Fruit fly (Drosophila melanogaster) Kc167 (cell line): Measurements from ENCODE around the gene CG33995.

ENCODE experiments used
- Myc ChIP-seq: fragments of >200 bp; optimal IDR thresholded peaks from 2 replicates; lab custom pipeline; 2017; ENCODE audit warnings: missing external identifiers
- Sin3A ChIP-seq: fragments of >200 bp; optimal IDR thresholded peaks from 2 replicates; lab custom pipeline; 2018; ENCODE audit warnings: missing external identifiers
- h ChIP-seq: fragments of >200 bp; optimal IDR thresholded peaks from 3 replicates; lab custom pipeline; 2018; ENCODE audit warnings: missing external identifiers
- insv ChIP-seq: fragments of >200 bp; optimal IDR thresholded peaks from 3 replicates; lab custom pipeline; 2018; ENCODE audit warnings: missing external identifiers
- psq ChIP-seq: fragments of >200 bp; optimal IDR thresholded peaks from 2 replicates; lab custom pipeline; 2017; ENCODE audit warnings: missing external identifiers
- ttk ChIP-seq: sonication (Bioruptor generic); optimal IDR thresholded peaks from 2 replicates; lab custom pipeline; 2017; ENCODE audit warnings: missing external identifiers

CG33995 gene

DNA sequence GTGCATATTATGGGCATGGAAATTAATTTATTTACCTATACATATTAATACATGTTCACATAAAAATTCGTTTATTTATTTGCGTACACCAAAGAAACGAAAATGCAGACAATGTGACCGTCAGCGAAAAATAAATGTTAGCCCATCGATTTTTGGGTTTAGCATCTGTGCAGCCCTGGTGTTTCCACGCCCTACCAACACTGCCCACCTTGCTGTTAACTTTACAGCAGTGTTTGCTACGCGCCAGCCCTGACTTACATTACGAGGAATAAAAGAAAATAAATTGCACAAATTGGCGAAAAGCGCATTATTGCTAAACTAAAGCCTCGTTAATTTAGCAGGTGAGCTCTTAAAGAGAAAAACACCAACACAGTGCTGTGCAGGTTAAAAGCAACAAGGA is at the start of gene CG33995, which contains the start of the genes CG44000 and CG44001:
CG33995 (plus strand) TSS at position 228 of the 400 bp plus-strand sequence.
CG44000 (plus strand) TSS at position 228 of the 400 bp plus-strand sequence.
CG44001 (plus strand) TSS at position 228 of the 400 bp plus-strand sequence.
- TF ChIP-seq insv (lab: Kevin White, UChicago) (no peak), psq (no peak), Myc (lab: Kevin White, UChicago) (no peak), ttk (lab: Kevin White, UChicago) (no peak), h (lab: Kevin White, UChicago) (no peak), Sin3A (no peak)

DNA sequence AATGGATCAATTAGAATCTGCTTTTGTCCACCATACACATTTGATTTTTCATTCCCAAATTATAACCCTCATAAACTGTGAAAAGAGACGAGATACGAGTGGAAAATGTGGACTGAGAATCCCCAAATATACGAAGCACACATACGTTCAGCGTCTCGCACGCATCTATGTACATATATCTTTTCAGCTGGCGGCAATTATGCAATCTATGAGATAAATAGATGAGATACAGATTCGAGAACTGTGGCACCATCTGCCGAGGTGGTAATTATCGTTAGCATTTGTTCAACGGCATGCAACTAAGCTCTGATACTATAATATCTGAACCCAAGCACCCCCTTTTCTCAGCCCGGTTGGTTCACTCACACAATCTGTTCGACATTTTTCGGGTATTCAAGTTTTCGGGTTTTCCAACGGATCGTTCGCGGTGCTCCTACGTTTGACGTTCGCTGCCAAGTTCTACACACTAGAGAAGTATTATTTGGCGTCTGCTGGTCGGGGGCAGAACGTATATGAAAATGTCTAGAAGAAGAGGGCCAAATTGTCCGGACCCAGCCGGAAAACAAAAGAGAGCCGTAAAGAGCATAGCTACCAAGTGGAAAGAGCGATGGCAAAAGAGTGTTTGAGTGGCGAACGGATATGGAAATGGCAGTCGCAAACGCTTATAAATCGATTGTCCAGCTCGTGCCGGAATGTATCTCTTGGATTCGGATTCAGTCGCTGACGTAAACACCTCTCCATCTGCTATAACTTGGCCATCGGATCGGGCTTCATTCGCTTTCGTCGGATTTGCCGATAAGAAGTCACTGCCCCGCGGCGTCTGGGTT is 47.8 kb upstream of the CG33995 start:
- TF ChIP-seq insv (lab: Kevin White, UChicago) (no peak), ttk (lab: Kevin White, UChicago) (no peak), Sin3A (no peak), Myc (lab: Kevin White, UChicago) (no peak), h (lab: Kevin White, UChicago) (no peak), psq (no peak)

DNA sequence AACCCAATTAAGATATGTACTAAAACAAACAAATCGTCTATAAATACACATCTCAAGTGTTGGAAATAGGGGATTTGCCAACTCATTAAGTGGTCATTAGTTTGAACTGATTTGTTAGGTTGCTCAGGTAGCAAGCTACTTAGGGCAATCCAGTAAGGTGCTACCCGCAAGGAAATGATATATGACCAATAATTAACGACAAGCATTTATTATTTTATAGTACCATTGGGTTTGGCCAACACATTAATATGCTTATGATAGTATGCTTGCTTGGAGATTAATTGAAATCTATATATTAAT is 47.3 kb upstream of the CG33995 start:
- TF ChIP-seq Myc (lab: Kevin White, UChicago) (no peak), Sin3A (no peak), psq (no peak), insv (lab: Kevin White, UChicago) (no peak), ttk (lab: Kevin White, UChicago) (no peak), h (lab: Kevin White, UChicago) (no peak)

DNA sequence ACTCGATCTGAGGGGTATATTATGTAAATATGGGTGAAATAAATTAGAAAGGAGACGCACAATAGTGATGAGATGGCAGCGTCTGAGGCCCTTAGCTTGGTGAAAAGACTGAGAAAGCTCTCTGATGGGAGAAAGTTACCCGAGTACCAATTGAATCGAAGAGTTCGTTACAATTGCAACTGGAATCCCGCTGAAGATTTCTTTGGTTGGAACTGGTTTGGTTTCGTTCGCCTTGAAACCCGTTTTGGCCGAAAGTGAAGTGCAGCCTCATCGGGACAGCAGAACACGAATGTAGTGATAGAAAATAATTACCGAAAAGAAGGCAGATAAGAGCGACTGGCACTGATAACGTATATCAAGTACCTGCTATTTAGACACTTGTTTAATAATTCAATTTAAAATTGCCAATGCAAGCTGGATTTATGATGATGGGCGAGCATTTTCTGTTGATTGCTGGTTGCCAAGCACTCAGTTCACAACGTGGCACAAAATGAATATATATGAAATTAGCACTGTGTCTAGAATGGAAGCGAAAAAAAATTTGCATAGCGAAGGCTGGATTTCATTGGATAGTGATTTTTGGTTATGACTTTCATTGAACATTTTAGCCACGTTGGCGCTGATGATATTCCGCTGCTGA is 46.7 kb upstream of the CG33995 start:
- TF ChIP-seq h (lab: Kevin White, UChicago) (no peak), insv (lab: Kevin White, UChicago) (no peak), ttk (lab: Kevin White, UChicago) (no peak), psq (no peak), Myc (lab: Kevin White, UChicago) (no peak)

DNA sequence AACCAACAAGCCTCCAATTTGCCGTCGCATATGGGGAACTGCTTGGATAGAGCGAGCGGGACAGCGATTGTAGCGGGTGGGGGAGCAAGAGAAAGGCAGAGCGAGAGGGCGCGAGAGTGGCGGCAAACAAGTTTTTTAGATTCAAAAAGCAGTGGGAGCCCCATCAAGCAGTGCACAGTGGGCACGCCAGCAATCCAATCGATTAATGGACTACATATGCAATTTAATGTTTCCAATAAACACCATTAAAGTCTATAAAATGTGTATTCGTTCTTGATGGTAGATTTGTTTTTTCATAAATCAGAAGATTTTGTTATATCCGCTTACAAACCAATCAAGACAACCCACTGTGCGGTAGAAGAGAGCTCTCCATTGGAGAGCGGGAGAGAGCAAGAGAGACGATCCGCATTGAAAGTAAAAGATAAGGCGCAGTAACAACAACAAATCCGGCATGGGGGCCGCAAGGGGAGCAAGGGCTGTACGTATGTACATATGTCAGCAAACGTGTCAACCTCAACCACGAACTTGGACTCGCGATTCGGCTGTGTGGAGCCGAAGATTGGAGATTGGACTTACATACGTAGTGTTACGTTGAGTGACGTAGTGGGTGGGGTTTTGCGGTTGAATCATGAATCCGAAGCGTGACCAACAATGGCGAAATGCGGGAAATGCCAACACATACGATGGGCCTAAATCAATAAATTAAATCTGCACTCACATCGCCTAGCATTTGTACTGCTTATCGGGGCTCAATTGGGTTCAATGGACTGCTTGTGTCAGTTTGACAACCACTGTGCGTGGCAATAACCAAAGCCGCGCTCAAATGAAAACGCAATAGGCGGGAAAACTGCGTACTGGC is 45.4 kb upstream of the CG33995 start:
- no peak for TF ChIP-seq Sin3A
- no peak for TF ChIP-seq psq
- no peak for TF ChIP-seq h (lab: Kevin White, UChicago)
- no peak for TF ChIP-seq ttk (lab: Kevin White, UChicago)
- no peak for TF ChIP-seq insv (lab: Kevin White, UChicago)
- no peak for TF ChIP-seq Myc (lab: Kevin White, UChicago)

DNA sequence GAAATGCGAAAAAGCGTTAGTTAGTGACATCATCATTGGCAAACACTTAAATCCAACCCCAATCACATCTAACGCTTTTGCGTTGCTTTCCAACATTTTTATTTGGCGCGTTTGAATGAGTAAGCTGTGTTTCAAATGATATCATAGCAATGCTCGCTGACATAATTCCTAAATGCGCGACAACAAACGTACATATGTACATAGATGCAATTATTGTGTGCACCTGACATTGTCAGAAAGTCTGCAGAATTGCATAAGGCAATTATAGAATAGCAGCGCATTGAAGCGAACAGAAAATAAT is 44.9 kb upstream of the CG33995 start:
- TF ChIP-seq ttk (lab: Kevin White, UChicago) (no peak), psq (no peak), Sin3A (no peak)

DNA sequence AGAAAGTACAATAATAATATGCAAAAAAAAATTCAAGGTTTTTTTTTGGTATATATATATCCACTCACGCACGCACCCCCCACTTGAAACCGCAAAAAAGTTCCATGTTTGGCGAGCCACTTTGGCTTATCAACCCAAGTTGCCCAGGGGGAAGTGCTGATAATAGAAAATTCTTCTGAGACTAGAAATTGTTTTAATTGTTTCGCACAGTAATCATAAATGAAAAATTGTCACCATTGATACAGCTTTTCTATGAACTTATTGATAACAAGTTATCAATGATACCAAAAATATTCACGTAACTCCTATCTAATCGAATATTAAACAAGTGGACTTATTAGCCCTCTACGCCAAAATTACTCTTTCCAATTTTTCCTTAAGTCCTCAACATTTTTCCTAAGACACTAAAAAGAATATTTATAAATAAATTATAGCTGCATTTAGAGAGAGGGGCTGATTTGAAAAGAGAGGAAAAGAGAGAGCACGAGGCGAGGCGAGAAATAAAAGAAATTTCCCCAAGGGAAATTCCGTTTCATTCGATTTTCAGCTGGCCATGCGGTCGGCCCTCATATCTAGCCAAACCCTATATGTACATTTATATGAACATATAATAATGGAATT is 44.4 kb upstream of the CG33995 start:
- TF ChIP-seq Sin3A, result no peak
- TF ChIP-seq Myc (lab: Kevin White, UChicago), result no peak
- no peak for TF ChIP-seq insv (lab: Kevin White, UChicago)
- TF ChIP-seq ttk (lab: Kevin White, UChicago), result no peak
- no peak for TF ChIP-seq h (lab: Kevin White, UChicago)
- TF ChIP-seq psq, result no peak

DNA sequence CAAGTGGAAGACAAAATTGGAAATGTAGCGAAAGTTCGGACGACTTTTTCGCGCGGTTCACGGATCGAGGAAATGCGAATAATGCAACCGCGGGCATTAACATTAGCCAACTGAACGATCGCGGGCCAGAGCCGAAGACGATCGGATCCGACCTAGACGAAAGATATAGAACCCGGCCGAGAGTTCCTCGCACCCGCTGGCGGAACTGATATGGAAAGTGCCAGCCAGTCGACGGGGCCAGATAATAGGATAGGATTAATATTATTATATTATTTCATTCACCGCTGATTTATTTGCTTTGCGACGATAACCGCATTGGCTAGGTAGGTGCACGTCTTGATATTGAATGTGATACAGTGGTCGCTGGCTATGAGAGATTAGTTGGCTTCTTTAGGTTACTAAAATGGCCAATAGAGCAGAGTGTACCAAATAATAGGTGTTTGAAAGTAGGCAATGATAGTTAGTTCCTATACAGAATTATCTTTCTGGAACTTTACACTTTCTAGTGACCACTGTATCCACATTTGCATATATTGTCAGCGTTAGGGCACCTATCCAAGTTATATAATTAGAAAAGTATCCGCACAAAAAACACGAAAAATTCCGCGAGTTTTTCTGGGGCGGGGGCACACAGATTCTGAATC is 43.6 kb upstream of the CG33995 start:
- no peak for TF ChIP-seq ttk (lab: Kevin White, UChicago)
- no peak for TF ChIP-seq insv (lab: Kevin White, UChicago)
- TF ChIP-seq h (lab: Kevin White, UChicago), result no peak
- TF ChIP-seq psq, result no peak
- TF ChIP-seq Myc (lab: Kevin White, UChicago), result no peak
- TF ChIP-seq Sin3A, result no peak

DNA sequence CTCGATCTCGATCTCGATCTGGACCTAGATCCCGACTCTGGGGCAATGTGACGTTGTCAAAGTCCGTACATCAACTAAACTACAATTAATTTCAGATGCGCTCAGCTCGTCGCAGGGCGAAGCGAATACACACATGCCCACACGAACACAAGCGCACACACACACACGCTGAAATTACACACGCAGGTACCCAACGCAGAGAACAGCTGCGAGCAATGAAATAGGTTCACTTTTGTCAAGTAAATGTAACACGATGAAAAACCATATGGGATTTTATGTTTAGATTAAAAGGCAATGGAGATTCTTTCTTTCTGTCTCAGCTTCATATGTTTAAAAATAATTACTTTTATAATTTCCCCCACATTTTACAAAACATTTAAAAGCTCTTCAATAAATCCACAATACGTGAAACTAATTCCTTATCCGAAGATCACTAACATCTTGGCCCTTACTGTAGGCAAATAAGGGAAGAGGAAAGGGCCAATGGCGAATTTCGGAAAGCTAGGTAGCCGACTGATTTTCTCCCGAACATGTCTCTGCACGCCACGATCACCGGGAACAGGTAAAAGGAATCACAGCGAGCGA is 42.7 kb upstream of the CG33995 start:
- TF ChIP-seq h (lab: Kevin White, UChicago) (no peak), ttk (lab: Kevin White, UChicago) (no peak), Sin3A (no peak), psq (no peak), insv (lab: Kevin White, UChicago) (no peak), Myc (lab: Kevin White, UChicago) (no peak)

DNA sequence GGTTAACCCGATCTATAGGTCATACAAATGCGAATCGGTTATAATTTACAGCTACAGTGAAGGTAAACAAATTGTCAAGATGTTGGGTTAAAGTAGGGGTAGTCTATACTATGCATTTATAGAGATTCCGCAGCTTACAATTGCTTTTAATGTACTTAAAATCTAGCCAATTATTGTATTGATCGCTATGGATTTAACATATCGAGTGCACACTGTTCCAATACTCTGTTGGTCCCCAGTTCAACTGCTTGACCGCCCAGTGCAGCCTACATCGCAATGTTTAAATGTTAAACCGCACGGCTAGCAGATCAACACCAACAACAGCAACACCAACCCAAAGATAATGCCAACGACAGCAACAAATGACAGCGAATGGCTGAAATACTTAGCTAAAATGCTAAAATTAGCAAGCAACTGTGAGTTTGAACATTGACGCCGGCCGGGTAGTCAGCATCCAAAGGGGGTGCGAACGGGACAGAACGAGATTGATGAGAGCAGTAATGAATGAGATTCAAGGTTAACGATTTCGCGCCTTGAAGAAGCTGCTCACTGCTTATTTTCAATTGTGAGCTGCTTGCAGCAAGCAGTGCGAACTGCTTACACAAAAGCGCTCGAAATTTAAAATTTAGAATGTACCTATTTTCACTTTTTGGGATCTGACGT is 42.0 kb upstream of the CG33995 start:
- no peak for TF ChIP-seq ttk (lab: Kevin White, UChicago)
- no peak for TF ChIP-seq h (lab: Kevin White, UChicago)
- TF ChIP-seq psq, result no peak
- TF ChIP-seq insv (lab: Kevin White, UChicago), result no peak
- no peak for TF ChIP-seq Sin3A
- TF ChIP-seq Myc (lab: Kevin White, UChicago), result no peak
